Worm (Caenorhabditis elegans): ENCODE results near the gene lea-1.
A peak's percentile ranks its signal among the peaks of the same experiment; 100 is the strongest.

Gene lea-1

DNA sequence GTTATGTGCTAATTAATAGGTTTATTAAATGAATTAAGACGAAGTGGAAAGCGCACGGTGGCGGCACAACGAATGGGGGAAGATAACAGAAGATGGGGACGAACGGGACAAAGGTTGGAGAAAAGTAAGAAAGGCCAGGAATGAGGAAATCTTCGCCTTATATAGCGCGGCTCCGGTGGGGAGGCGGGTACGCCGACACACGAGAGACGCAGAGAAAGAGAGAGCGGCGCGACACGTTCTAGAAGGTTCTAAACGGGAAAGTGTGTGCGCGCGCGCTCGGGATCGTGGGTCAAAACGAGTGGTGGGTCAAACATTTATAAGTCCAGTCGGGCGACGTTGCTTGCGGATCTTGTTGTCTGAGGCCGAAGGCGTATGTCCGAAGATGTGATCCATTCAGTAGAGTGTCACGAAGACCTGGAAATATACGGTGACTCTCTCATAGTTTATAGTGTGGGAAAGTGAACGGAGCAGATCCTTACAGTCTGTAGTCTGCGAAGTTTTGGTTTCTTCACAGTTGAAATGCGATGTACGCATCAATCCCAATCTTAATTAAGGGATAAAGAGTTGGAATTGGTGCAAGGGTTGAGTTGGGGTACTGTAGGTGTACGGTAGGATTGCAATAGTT lies 37.6 kb downstream of the lea-1 start (continued):
- TF ChIP-seq ztf-28 (GFP tag; IDR thresholded peaks at IDR 0.05) (0 out of 2 replicates have a peak, but pooled peaks have one; percentile 30), F37B4.10 (GFP tag; IDR thresholded peaks at IDR 0.05) (0 out of 2 replicates have a peak, but pooled peaks have one; percentile 63), attf-6 (GFP tag; IDR thresholded peaks at IDR 0.05) (peak; percentile 23; the same call in 1 of the 2 replicates), Y95B8A.8 (GFP tag; IDR thresholded peaks at IDR 0.05) (peak; percentile 60; the same call in 1 of the 2 replicates)

DNA sequence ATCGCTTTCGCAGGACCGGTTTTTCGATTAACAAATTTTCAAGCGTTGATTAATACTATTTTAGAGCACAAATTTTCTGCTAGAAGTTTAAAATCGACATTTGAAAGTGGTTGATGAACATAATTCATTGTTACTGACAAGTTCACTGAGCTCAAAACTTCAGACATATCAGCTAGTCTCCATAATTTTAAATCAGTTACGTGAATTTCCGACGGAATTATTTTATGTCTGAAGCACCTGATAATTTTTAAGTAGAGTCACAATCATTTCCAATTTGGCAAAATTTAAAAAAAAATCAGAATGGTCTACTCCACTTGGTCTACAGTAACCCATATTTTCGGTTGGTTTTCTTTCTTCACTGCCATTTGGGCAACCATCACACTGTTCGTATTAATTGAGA lies 40.1 kb downstream of the lea-1 start, which contains the start of gene str-118:
Gene str-118, plus strand, starts transcription at position 301 of the 400 bp plus-strand sequence.
- TF ChIP-seq rec-8 (tag; optimal IDR thresholded peaks at IDR 0.05) (no peak), xnd-1 (tag; optimal IDR thresholded peaks at IDR 0.05) (no peak), akir-1 (GFP tag; optimal IDR thresholded peaks at IDR 0.05) (no peak), Y67H2A.10 (GFP tag; conservative IDR thresholded peaks at IDR 0.05) (no peak)

DNA sequence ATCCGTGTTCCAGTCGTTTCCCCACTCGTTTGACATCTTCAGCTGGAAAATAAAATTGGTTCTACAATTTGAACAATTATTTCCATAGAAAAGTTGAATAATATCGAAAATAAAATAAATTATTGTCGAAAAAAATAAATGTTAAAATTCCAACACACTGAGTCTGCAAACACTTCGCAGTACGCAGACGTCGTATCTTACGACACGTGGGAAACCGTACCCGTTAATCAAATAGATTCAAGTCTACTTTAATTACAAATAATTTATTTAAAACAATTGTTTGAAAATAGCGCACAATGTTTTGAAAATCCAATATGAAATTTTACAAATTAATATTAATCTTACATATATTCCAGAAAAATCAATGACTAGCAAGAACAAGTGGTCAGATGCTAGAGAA lies 43.1 kb downstream of the lea-1 start, which contains the start of gene yif-1:
Gene yif-1, minus strand, starts transcription at position 42 of the 400 bp plus-strand sequence.
- TF ChIP-seq ceh-40 (GFP tag; IDR thresholded peaks at IDR 0.05) (no peak), Y79H2A.3 (GFP tag; conservative IDR thresholded peaks at IDR 0.05) (no peak), nhr-90 (tag; optimal IDR thresholded peaks at IDR 0.05) (no peak), madf-8 (GFP tag; conservative IDR thresholded peaks at IDR 0.05) (peak; percentile 85), lsl-1 (GFP tag; optimal IDR thresholded peaks at IDR 0.05) (peak; percentile 72), efl-1 (GFP tag; optimal IDR thresholded peaks at IDR 0.05) (peak; percentile 36), xnd-1 (tag; optimal IDR thresholded peaks at IDR 0.05) (peak; percentile 48)

DNA sequence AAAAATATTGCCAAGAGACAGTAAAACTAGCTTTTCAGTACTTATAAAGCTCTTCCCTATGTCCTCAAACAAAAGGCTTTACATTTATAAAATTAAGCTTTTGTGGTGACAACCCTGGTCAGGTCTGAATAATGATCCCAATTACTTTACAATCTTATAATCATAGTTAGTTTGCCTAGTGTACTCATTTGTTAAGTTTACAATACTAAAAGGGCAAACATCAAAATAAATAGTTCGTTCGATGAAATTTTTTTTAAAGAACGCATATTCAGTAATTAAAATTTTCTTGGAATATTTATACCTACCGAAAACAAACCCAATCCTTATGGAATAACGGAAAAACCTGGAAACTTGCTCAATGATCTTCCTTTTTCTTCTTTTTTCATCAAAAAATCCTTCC lies 47.0 kb downstream of the lea-1 start:
- TF ChIP-seq nhr-120 (GFP tag; IDR thresholded peaks at IDR 0.05) = no peak
- TF ChIP-seq aptf-2 (GFP tag; conservative IDR thresholded peaks at IDR 0.05) = no peak
- TF ChIP-seq rpc-1 (optimal IDR thresholded peaks at IDR 0.05) = no peak
- no peak for TF ChIP-seq rpc-1 (tag; optimal IDR thresholded peaks at IDR 0.05)
- no peak for TF ChIP-seq xnd-1 (tag; optimal IDR thresholded peaks at IDR 0.05)
- no peak for TF ChIP-seq mel-28 (tag; optimal IDR thresholded peaks at IDR 0.05; ENCODE audit: borderline replicate concordance)
- no peak for TF ChIP-seq rec-8 (tag; optimal IDR thresholded peaks at IDR 0.05)
- TF ChIP-seq ceh-100 (GFP tag; IDR thresholded peaks at IDR 0.05) = no peak
- TF ChIP-seq zim-3 (tag; optimal IDR thresholded peaks at IDR 0.05) = no peak
- TF ChIP-seq Y56A3A.18 (GFP tag; IDR thresholded peaks at IDR 0.05) = no peak
- no peak for TF ChIP-seq Y67H2A.10 (GFP tag; conservative IDR thresholded peaks at IDR 0.05)
- TF ChIP-seq bed-1 (GFP tag; IDR thresholded peaks at IDR 0.05) = no peak
- no peak for TF ChIP-seq C17E4.6 (GFP tag; IDR thresholded peaks at IDR 0.05)
- no peak for TF ChIP-seq let-607 (tag; optimal IDR thresholded peaks at IDR 0.05)
- TF ChIP-seq pha-4 (tag; optimal IDR thresholded peaks at IDR 0.05) = no peak
- TF ChIP-seq F37B4.10 (GFP tag; IDR thresholded peaks at IDR 0.05) = no peak
- TF ChIP-seq ekl-4 (GFP tag; IDR thresholded peaks at IDR 0.05) = no peak
- TF ChIP-seq F22D6.2 (tag; optimal IDR thresholded peaks at IDR 0.05) = no peak
- no peak for TF ChIP-seq unc-130 (GFP tag; optimal IDR thresholded peaks at IDR 0.05)

DNA sequence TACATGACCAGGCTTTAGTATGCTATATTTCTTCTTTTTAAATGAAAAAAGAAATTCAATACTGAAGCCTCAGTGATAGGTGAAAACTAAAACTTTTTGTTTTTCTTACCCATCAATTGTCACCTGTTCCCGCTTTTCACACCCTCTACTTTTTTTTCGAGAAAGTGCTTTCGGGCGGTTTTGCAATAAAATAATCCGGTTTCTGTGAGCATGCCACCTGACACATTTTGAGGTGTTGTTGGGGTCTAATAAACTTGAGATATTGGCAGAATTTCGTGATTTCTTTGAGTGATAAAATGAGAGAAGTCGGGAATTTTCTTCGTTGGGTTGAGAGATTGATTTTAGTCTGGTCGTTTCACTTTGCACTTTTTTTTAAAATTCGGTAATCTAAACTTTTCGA lies 48.3 kb downstream of the lea-1 start:
- no peak for TF ChIP-seq ztf-28 (GFP tag; IDR thresholded peaks at IDR 0.05)
- TF ChIP-seq hmg-1.2 (GFP tag; IDR thresholded peaks at IDR 0.05) = no peak
- no peak for TF ChIP-seq dpff-1 (tag; optimal IDR thresholded peaks at IDR 0.05)
- TF ChIP-seq lsy-27 (tag; optimal IDR thresholded peaks at IDR 0.05; ENCODE audit: borderline replicate concordance, insufficient read depth) = no peak
- TF ChIP-seq ztf-3 (GFP tag; optimal IDR thresholded peaks at IDR 0.05) = no peak
- TF ChIP-seq let-526 (GFP tag; IDR thresholded peaks at IDR 0.05) = no peak
- no peak for TF ChIP-seq F57A8.1 (GFP tag; optimal IDR thresholded peaks at IDR 0.05)
- TF ChIP-seq K12H6.12 (tag; optimal IDR thresholded peaks at IDR 0.05) = no peak
- no peak for TF ChIP-seq nhr-179 (tag; optimal IDR thresholded peaks at IDR 0.05)
- no peak for TF ChIP-seq athp-1 (tag; optimal IDR thresholded peaks at IDR 0.05)
- no peak for TF ChIP-seq sea-2 (GFP tag; IDR thresholded peaks at IDR 0.05)
- no peak for TF ChIP-seq hrde-1 (tag; optimal IDR thresholded peaks at IDR 0.05; ENCODE audit: borderline replicate concordance)
- TF ChIP-seq nhr-80 (tag; optimal IDR thresholded peaks at IDR 0.05) = no peak
